Fruit fly (Drosophila melanogaster): ENCODE measurements around the gene mab-21.
A peak's percentile ranks its signal among the peaks of the same experiment; 100 is the strongest.

The mab-21 gene

DNA sequence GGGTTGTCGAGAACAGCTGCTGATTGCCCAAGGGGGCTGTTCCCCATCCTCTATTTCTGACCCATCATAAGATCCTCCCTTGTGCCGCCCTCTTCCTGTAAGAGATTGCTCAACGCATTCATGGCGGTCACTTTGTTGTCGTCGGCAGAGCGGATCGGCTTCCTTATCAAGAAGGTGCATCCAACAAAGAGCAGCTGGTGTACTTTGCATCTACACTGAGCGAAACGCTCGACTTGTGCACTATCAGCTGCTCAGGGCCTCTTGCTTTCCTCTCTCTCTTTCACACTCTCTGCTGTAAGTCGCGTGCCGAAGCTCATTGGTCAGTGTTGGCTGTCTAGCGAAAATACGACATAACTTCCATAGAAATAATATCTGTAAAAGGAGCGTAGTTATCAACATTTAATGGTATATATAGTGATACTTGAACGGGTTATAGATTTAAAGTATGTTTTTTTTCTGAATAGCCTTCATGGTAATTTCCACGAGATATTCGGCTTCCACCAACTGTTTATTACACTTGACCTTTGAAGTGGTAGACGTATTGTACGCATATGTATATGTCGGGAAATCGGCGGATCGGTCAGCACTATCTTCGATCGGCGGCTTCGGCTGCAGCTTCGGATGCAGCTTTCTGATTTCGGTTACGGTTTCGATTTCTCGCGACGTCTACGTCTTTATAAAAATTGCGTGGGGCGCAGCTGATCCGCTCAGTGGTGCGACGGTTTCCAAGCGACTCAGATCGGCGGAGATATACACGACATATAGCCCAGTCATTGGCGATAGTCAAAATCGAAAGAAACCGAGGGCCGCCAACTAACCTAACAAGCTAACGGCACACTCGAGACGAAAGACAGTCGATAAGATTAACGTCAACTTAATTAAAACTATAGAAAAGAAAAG is 24.6 kb downstream of the mab-21 start, which contains the start of gene CG5966 (continued):
- TF ChIP-seq tup (GFP tag; optimal IDR thresholded peaks at IDR 0.05) (no peak), pzg (GFP tag; optimal IDR thresholded peaks at IDR 0.05) (no peak), CG2129 (GFP tag; IDR thresholded peaks at IDR 0.05; ENCODE audit: partially characterized antibody) (no peak), MESR4 (GFP tag; optimal IDR thresholded peaks at IDR 0.05) (no peak), CG30020 (tag; optimal IDR thresholded peaks at IDR 0.05) (no peak), CG10979 (tag; optimal IDR thresholded peaks at IDR 0.05) (no peak), CG13775 (GFP tag; optimal IDR thresholded peaks at IDR 0.05) (no peak), Rx (GFP tag; IDR thresholded peaks at IDR 0.05) (no peak), CG18599 (GFP tag; optimal IDR thresholded peaks at IDR 0.05) (no peak), CG6765 (GFP tag; optimal IDR thresholded peaks at IDR 0.05) (no peak), CG12659 (GFP tag; optimal IDR thresholded peaks at IDR 0.05) (no peak), lov (optimal IDR thresholded peaks at IDR 0.05) (no peak), lov (GFP tag; IDR thresholded peaks at IDR 0.05) (no peak), CG42726 (GFP tag; IDR thresholded peaks at IDR 0.05; ENCODE audit: partially characterized antibody) (no peak), sug (tag; optimal IDR thresholded peaks at IDR 0.05) (peak; percentile 21), CG4820 (GFP tag; optimal IDR thresholded peaks at IDR 0.05) (no peak), pho (GFP tag; optimal IDR thresholded peaks at IDR 0.05) (no peak), Bdp1 (GFP tag; optimal IDR thresholded peaks at IDR 0.05) (no peak), CG13296 (GFP tag; optimal IDR thresholded peaks at IDR 0.05) (no peak), NK7.1 (GFP tag; optimal IDR thresholded peaks at IDR 0.05) (no peak), ac (GFP tag; optimal IDR thresholded peaks at IDR 0.05) (no peak), Trl (optimal IDR thresholded peaks at IDR 0.05) (peak in 1 of 2 experiments; percentile 12), Trl (GFP tag; optimal IDR thresholded peaks at IDR 0.05) (no peak), CG11504 (tag; optimal IDR thresholded peaks at IDR 0.05) (no peak), D19B (GFP tag; optimal IDR thresholded peaks at IDR 0.05) (no peak), NfI (GFP tag; optimal IDR thresholded peaks at IDR 0.05) (no peak), row (GFP tag; IDR thresholded peaks at IDR 0.05) (peak; percentile 65; the same call in 2 of the 3 replicates), Hand (GFP tag; optimal IDR thresholded peaks at IDR 0.05) (no peak), Mrtf (GFP tag; IDR thresholded peaks at IDR 0.05) (no peak), CG1647 (GFP tag; optimal IDR thresholded peaks at IDR 0.05) (no peak), shn (GFP tag; optimal IDR thresholded peaks at IDR 0.05) (no peak), ap (GFP tag; IDR thresholded peaks at IDR 0.05) (no peak), Gug (GFP tag; IDR thresholded peaks at IDR 0.05) (no peak), HHEX (GFP tag; optimal IDR thresholded peaks at IDR 0.05) (no peak), dm (GFP tag; optimal IDR thresholded peaks at IDR 0.05) (no peak), CG3065 (GFP tag; optimal IDR thresholded peaks at IDR 0.05) (no peak), CG5953 (GFP tag; IDR thresholded peaks at IDR 0.05) (no peak), Vsx1 (GFP tag; optimal IDR thresholded peaks at IDR 0.05) (no peak), Hr3 (GFP tag; optimal IDR thresholded peaks at IDR 0.05) (no peak), pb (GFP tag; optimal IDR thresholded peaks at IDR 0.05) (no peak), grn (GFP tag; optimal IDR thresholded peaks at IDR 0.05) (peak; percentile 85), Hr51 (GFP tag; optimal IDR thresholded peaks at IDR 0.05) (no peak), CG2678 (tag; optimal IDR thresholded peaks at IDR 0.05) (no peak), CG16815 (GFP tag; optimal IDR thresholded peaks at IDR 0.05) (no peak), Taf1 (GFP tag; IDR thresholded peaks at IDR 0.05) (no peak), TFAM (GFP tag; optimal IDR thresholded peaks at IDR 0.05) (no peak), bsh (GFP tag; optimal IDR thresholded peaks at IDR 0.05) (peak in 1 of 2 experiments; percentile 48), gt (GFP tag; IDR thresholded peaks at IDR 0.05) (no peak), CG6854 (GFP tag; optimal IDR thresholded peaks at IDR 0.05) (no peak), CG7372 (GFP tag; IDR thresholded peaks at IDR 0.05) (no peak)
